Worm (Caenorhabditis elegans): ENCODE results near the gene bgnt-1.1.

DNA sequence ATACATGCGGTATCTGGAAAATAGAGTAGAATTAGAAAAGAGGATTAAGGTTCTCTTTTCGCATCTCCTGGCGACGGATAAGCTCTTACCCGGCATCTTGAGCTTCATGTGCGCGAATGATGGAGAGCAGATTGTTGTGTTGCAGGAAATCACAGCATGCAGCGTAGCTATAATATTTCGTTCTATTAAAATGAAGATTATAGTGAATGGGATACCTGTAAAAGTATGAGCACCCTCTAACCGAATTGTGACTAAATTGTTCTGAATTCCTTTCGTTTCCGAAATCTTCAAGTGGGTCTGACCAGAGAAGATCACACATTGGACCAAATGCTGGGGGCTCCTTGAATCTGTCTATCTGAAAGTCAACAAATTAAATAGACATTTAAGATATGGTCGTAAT is 25.8 kb downstream of the bgnt-1.1 start:
- TF ChIP-seq him-1 (tag; optimal IDR thresholded peaks at IDR 0.05) (no peak), dao-5 (tag; optimal IDR thresholded peaks at IDR 0.05) (no peak)
